Fruit fly (Drosophila melanogaster) whole organism, prepupa: ENCODE data around the gene PGRP-LE.

ENCODE experiments used
- CG10631 ChIP-seq: fragments of 200-800 bp; sonication (Bioruptor generic); optimal IDR thresholded peaks from 2 replicates; lab custom pipeline; 2016; ENCODE audit warnings: missing biosample characterization, missing genetic modification characterization
- CG10669 ChIP-seq: fragments of 200-800 bp; sonication (Bioruptor generic); optimal IDR thresholded peaks from 3 replicates; lab custom pipeline; 2018; ENCODE audit warnings: missing biosample characterization, mild to moderate bottlenecking, missing genetic modification characterization, moderate library complexity
- CG11762 ChIP-seq: fragments of 200-800 bp; sonication (Bioruptor generic); optimal IDR thresholded peaks from 3 replicates; lab custom pipeline; 2016; ENCODE audit warnings: missing biosample characterization, missing genetic modification characterization; ENCODE audit not compliant: insufficient read depth
- CG15336 ChIP-seq: fragments of 200-800 bp; sonication (Bioruptor generic); IDR thresholded peaks from 2 replicates; pipeline ENCODE4 v1.3.6; 2022; ENCODE audit warnings: missing biosample characterization, missing genetic modification characterization
- CG1621 ChIP-seq: fragments of 200-800 bp; sonication (Bioruptor generic); optimal IDR thresholded peaks from 3 replicates; lab custom pipeline; 2018; ENCODE audit warnings: missing biosample characterization, mild to moderate bottlenecking, missing genetic modification characterization
- CG3032 ChIP-seq: fragments of 200-800 bp; optimal IDR thresholded peaks from 2 replicates; lab custom pipeline; 2019; ENCODE audit warnings: missing biosample characterization, mild to moderate bottlenecking, missing genetic modification characterization, moderate library complexity
- CG31627 ChIP-seq: fragments of 200-800 bp; sonication (Bioruptor generic); optimal IDR thresholded peaks from 3 replicates; lab custom pipeline; 2016; ENCODE audit warnings: missing biosample characterization, missing genetic modification characterization
- CG32006 ChIP-seq: fragments of 200-800 bp; sonication (Bioruptor generic); optimal IDR thresholded peaks from 3 replicates; lab custom pipeline; 2017; ENCODE audit warnings: missing biosample characterization, mild to moderate bottlenecking, missing genetic modification characterization
- CG34406 ChIP-seq: fragments of 200-800 bp; sonication (Bioruptor generic); optimal IDR thresholded peaks from 3 replicates; lab custom pipeline; 2016; ENCODE audit warnings: missing biosample characterization, missing genetic modification characterization
- CG3919 ChIP-seq: fragments of 200-800 bp; sonication (Bioruptor generic); optimal IDR thresholded peaks from 3 replicates; lab custom pipeline; 2016; ENCODE audit warnings: missing biosample characterization, missing genetic modification characterization
- CG6163 ChIP-seq: fragments of 200-800 bp; sonication (Bioruptor generic); IDR thresholded peaks from 3 replicates; pipeline ENCODE4 v1.3.6; 2022; ENCODE audit warnings: missing biosample characterization, missing genetic modification characterization
- CG6276 ChIP-seq: fragments of 200-800 bp; sonication (Bioruptor generic); optimal IDR thresholded peaks from 2 replicates; lab custom pipeline; 2017; ENCODE audit warnings: missing biosample characterization, mild to moderate bottlenecking, missing genetic modification characterization
- CG6808 ChIP-seq: fragments of 200-800 bp; sonication (Bioruptor generic); optimal IDR thresholded peaks from 3 replicates; lab custom pipeline; 2017; ENCODE audit warnings: missing biosample characterization, missing genetic modification characterization, mild to moderate bottlenecking, moderate library complexity, missing genetic modification reagents
- CG7368 ChIP-seq: fragments of 200-800 bp; sonication (Bioruptor generic); optimal IDR thresholded peaks from 3 replicates; lab custom pipeline; 2016; ENCODE audit warnings: missing biosample characterization, missing genetic modification characterization
- CG8119 ChIP-seq: fragments of 200-800 bp; sonication (Bioruptor generic); IDR thresholded peaks from 3 replicates; pipeline ENCODE4 v1.3.6; 2022; ENCODE audit warnings: missing biosample characterization, missing genetic modification characterization
- CG8632 ChIP-seq: fragments of 200-800 bp; sonication (Bioruptor generic); optimal IDR thresholded peaks from 3 replicates; lab custom pipeline; 2016; ENCODE audit warnings: missing biosample characterization, missing genetic modification characterization
- Eip78C ChIP-seq: fragments of 200-800 bp; sonication (Bioruptor generic); peaks from one replicate; lab custom pipeline; 2016; ENCODE audit warnings: missing biosample characterization, missing genetic modification characterization
- Eip93F ChIP-seq: fragments of 200-800 bp; sonication (Bioruptor generic); optimal IDR thresholded peaks from 2 replicates; lab custom pipeline; 2016; ENCODE audit warnings: missing biosample characterization, mild to moderate bottlenecking, missing genetic modification characterization
- Ets96B ChIP-seq: fragments of 200-800 bp; optimal IDR thresholded peaks from 2 replicates; lab custom pipeline; 2019; ENCODE audit warnings: missing biosample characterization, mild to moderate bottlenecking, missing genetic modification characterization, moderate library complexity
- Hr38 ChIP-seq: sonication (Bioruptor generic); optimal IDR thresholded peaks from 2 replicates; lab custom pipeline; 2016; ENCODE audit warnings: missing biosample characterization, missing genetic modification characterization
- Hr39 ChIP-seq: fragments of 200-800 bp; sonication (Bioruptor generic); optimal IDR thresholded peaks from 2 replicates; lab custom pipeline; 2016; ENCODE audit warnings: missing biosample characterization, missing genetic modification characterization
- Hr4 ChIP-seq: fragments of 200-800 bp; sonication (Bioruptor generic); optimal IDR thresholded peaks from 3 replicates; lab custom pipeline; 2016; ENCODE audit warnings: missing biosample characterization, missing genetic modification characterization
- Lpt ChIP-seq: fragments of 200-800 bp; sonication (Bioruptor generic); optimal IDR thresholded peaks from 3 replicates; lab custom pipeline; 2016; ENCODE audit warnings: missing biosample characterization, missing genetic modification characterization
- OdsH ChIP-seq: fragments of 200-800 bp; sonication (Bioruptor generic); optimal IDR thresholded peaks from 3 replicates; lab custom pipeline; 2016; ENCODE audit warnings: missing biosample characterization, missing genetic modification characterization
- Sox14 ChIP-seq: fragments of 200-800 bp; sonication (Bioruptor generic); optimal IDR thresholded peaks from 3 replicates; lab custom pipeline; 2016; ENCODE audit warnings: missing biosample characterization, missing genetic modification characterization
- achi ChIP-seq: fragments of 200-800 bp; sonication (Bioruptor generic); optimal IDR thresholded peaks from 3 replicates; lab custom pipeline; 2016; ENCODE audit warnings: missing biosample characterization, missing genetic modification characterization
- acj6 ChIP-seq: fragments of 200-800 bp; sonication (Bioruptor generic); optimal IDR thresholded peaks from 3 replicates; lab custom pipeline; 2016; ENCODE audit warnings: missing biosample characterization, missing genetic modification characterization
- dsx ChIP-seq: fragments of 200-800 bp; optimal IDR thresholded peaks from 3 replicates; lab custom pipeline; 2019; ENCODE audit warnings: missing biosample characterization, mild to moderate bottlenecking, missing genetic modification characterization, moderate library complexity; ENCODE audit not compliant: poor library complexity, severe bottlenecking
- eg ChIP-seq: fragments of 200-800 bp; sonication (Bioruptor generic); IDR thresholded peaks from 3 replicates; pipeline ENCODE4 v1.3.6; 2022; ENCODE audit warnings: missing biosample characterization, missing genetic modification characterization
- esn ChIP-seq: fragments of 200-800 bp; sonication (Bioruptor generic); optimal IDR thresholded peaks from 2 replicates; lab custom pipeline; 2016; ENCODE audit warnings: missing biosample characterization, mild to moderate bottlenecking, missing genetic modification characterization, moderate library complexity
- fd59A ChIP-seq: fragments of 200-800 bp; sonication (Bioruptor generic); optimal IDR thresholded peaks from 2 replicates; lab custom pipeline; 2017; ENCODE audit warnings: missing biosample characterization, mild to moderate bottlenecking, missing genetic modification characterization, missing genetic modification reagents
- lz ChIP-seq: fragments of 200-800 bp; sonication (Bioruptor generic); optimal IDR thresholded peaks from 3 replicates; lab custom pipeline; 2016; ENCODE audit warnings: missing biosample characterization, missing genetic modification characterization
- net ChIP-seq: fragments of 200-800 bp; sonication (Bioruptor generic); optimal IDR thresholded peaks from 3 replicates; lab custom pipeline; 2016; ENCODE audit warnings: missing biosample characterization, missing genetic modification characterization
- svp ChIP-seq: fragments of 200-800 bp; sonication (Bioruptor generic); peaks from one replicate; lab custom pipeline; 2016; ENCODE audit warnings: missing biosample characterization, missing genetic modification characterization
- vri ChIP-seq: fragments of 200-800 bp; sonication (Bioruptor generic); optimal IDR thresholded peaks from 3 replicates; lab custom pipeline; 2016; ENCODE audit warnings: missing biosample characterization, mild to moderate bottlenecking, missing genetic modification characterization

Gene PGRP-LE

DNA sequence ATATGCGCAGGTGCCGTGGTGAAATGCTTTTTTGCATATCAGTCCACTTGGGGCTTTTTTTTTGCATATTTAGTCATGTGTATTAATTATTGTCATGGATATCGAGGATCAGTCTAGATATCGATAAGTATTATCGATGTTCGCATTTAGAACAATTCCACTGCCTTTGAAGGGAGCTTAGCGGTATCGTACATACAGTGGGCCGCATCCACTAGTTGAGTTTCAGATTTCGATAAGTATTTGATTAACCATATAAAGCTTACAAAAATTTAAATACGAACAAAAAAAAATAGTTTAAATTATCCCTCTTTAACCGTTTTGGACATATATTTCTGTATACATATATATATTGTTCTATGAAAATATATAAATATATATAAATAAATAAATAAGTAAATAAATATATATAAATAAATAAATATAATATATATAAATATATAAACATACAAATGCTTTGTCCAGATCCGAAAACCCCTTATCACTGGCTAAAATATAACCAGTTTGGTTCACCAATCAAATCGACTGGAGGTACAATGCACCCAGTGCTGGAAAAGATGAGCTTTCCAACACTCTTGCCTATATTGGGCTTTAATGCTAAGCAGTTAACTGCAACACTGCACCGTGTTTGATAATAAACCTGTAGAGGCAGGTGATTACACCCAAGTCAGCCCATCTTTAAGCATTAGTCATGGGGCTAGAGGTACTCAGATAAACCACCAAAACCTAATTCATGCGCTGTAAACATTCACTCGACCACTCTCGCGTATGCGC is 615 bp downstream of the PGRP-LE start:
- TF ChIP-seq CG3919 (GFP tag; lab: Kevin White, UChicago) (peak; percentile 42), CG7368 (GFP tag; lab: Kevin White, UChicago) (no peak), dsx (peak; percentile 23), CG6276 (GFP tag; lab: Kevin White, UChicago) (peak; percentile 26), CG32006 (peak; percentile 53), Sox14 (peak; percentile 21), achi (GFP tag; lab: Kevin White, UChicago) (peak; percentile 38), CG11762 (GFP tag; lab: Kevin White, UChicago) (no peak), CG10669 (GFP tag; lab: Kevin White, UChicago) (no peak), CG6163 (GFP tag; lab: Robert Waterston, UW) (peak; percentile 17; the same call in 1 of the 3 replicates), CG15336 (no peak), vri (GFP tag; lab: Kevin White, UChicago) (peak; percentile 52), Hr4 (GFP tag; lab: Kevin White, UChicago) (no peak), svp (peak; percentile 68), lz (peak; percentile 9), net (GFP tag; lab: Kevin White, UChicago) (no peak), CG1621 (tag; lab: Kevin White, UChicago) (no peak), acj6 (GFP tag; lab: Kevin White, UChicago) (peak; percentile 14), OdsH (GFP tag; lab: Kevin White, UChicago) (peak; percentile 23), Ets96B (peak; percentile 20), Hr39 (GFP tag; lab: Kevin White, UChicago) (peak; percentile 12), Eip78C (GFP tag; lab: Kevin White, UChicago) (peak; percentile 12), CG34406 (GFP tag; lab: Kevin White, UChicago) (peak; percentile 33), CG3032 (tag; lab: Kevin White, UChicago) (peak; percentile 28), CG8632 (GFP tag; lab: Kevin White, UChicago) (peak; percentile 14), CG31627 (GFP tag; lab: Kevin White, UChicago) (peak; percentile 13), Lpt (GFP tag; lab: Kevin White, UChicago) (no peak), CG6808 (GFP tag; lab: Kevin White, UChicago) (no peak), fd59A (GFP tag; lab: Kevin White, UChicago) (no peak), esn (GFP tag; lab: Kevin White, UChicago) (peak; percentile 47), CG10631 (GFP tag; lab: Kevin White, UChicago) (peak; percentile 46), CG8119 (GFP tag; lab: Robert Waterston, UW) (no peak), Hr38 (GFP tag; lab: Kevin White, UChicago) (no peak), eg (GFP tag; lab: Robert Waterston, UW) (peak; percentile 21; the same call in 1 of the 3 replicates), Eip93F (GFP tag; lab: Kevin White, UChicago) (no peak)

DNA sequence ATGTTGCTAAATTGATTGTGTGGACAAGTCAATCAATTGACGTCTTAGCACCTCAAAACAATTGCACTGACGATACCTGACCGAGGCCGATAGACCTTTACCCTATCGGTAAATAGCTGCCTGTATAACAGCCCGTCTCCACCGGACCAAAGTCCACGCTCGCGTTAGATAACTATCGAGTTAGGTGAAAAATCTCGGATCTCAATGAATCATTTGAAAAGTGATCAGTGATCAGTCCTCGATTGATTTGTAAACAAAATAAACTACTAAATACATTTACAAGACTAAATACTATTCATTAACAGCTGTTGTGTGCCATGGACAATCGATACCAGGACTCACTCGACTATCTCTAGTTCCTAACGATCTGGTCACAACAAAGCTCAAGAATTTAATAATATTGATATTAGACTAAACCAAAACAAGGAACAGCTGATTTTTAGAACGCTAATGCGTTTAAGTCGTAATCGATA is 4.6 kb downstream of the PGRP-LE start, which contains the start of the genes sordd2 and CG15602:
sordd2 (minus strand) TSS at position 78 of the 473 bp plus-strand sequence.
CG15602 (plus strand) TSS at position 342 of the 473 bp plus-strand sequence.
- TF ChIP-seq eg (GFP tag; lab: Robert Waterston, UW): 0 out of 3 replicates have a peak, but pooled peaks have one; percentile 44
- TF ChIP-seq svp: peak; percentile 84
- TF ChIP-seq Eip78C (GFP tag; lab: Kevin White, UChicago): peak; percentile 23

DNA sequence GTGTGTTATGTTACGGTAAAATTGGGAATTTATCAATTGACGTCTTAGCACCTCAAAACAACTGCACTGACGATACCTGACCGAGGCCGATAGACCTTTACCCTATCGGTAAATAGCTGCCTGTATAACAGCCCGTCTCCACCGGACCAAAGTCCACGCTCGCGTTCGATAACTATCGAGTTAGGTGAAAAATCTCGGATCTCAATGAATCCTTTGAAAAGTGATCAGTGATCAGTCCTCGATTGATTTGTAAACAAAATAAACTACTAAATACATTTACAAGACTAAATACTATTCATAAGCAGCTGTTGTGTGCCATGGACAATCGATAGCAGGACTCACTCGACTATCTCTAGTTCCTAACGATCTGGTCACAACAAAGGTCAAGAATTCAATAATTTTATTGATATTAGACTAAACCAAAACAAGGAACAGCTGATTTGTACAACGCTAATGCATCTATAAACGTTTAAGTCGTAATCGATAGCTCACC is 7.7 kb downstream of the PGRP-LE start, which contains the start of gene sordd1:
sordd1 (minus strand) TSS at position 78 of the 493 bp plus-strand sequence.
- peak; percentile 16 for TF ChIP-seq Eip78C (GFP tag; lab: Kevin White, UChicago)
